Worm (Caenorhabditis elegans) whole organism, midembryonic: ENCODE measurements around the gene M02D8.5.

Experiments used
- T22C8.4 ChIP-seq: fragments of 200-800 bp; sonication (Bioruptor generic); IDR thresholded peaks from 2 replicates; pipeline ENCODE4 v1.3.6; 2022; ENCODE audit warnings: missing genetic modification characterization, missing compliant biosample characterization
- flt-1 ChIP-seq: fragments of 200-800 bp; sonication (Bioruptor generic); IDR thresholded peaks from 2 replicates; pipeline ENCODE4 v1.3.6; 2022; ENCODE audit warnings: missing genetic modification characterization, missing compliant biosample characterization
- ref-1 ChIP-seq: fragments of 200-800 bp; sonication (Bioruptor generic); conservative IDR thresholded peaks from 2 replicates; pipeline ENCODE4 v1.3.6; 2022; ENCODE audit warnings: missing genetic modification reagents, missing genetic modification characterization, missing compliant biosample characterization

- TF ChIP-seq T22C8.4 (no peak), flt-1 (GFP tag; lab: Robert Waterston, UW) (no peak), ref-1 (no peak)
These were observed 43.2 kb downstream of the M02D8.5 start for ce11 chrX:8718153-8718552.
